Fruit fly (Drosophila melanogaster): Measurements from ENCODE around the gene mRpL2.

dm6 chr3L:11113198-11114197, 7.1 kb upstream of the mRpL2 start, which contains the start of gene Sod1:
- TF ChIP-seq CG1621 (tag; optimal IDR thresholded peaks at IDR 0.05) = peak; percentile 61
- TF ChIP-seq esn (GFP tag; optimal IDR thresholded peaks at IDR 0.05) = peak; percentile 2
- TF ChIP-seq Sox102F (GFP tag; optimal IDR thresholded peaks at IDR 0.05) = no peak
- no peak for TF ChIP-seq Ets21C (GFP tag; optimal IDR thresholded peaks at IDR 0.05)
- TF ChIP-seq Met (GFP tag; optimal IDR thresholded peaks at IDR 0.05) = no peak
- TF ChIP-seq CG4318 (GFP tag; optimal IDR thresholded peaks at IDR 0.05) = no peak
- TF ChIP-seq Gug (GFP tag; IDR thresholded peaks at IDR 0.05) = no peak; the same call in 1 of the 2 replicates
- no peak for TF ChIP-seq vri (GFP tag; optimal IDR thresholded peaks at IDR 0.05)

Data from whole organism, prepupa.